Worm (Caenorhabditis elegans): Measurements from ENCODE around the gene K07H8.8.

The K07H8.8 gene

DNA sequence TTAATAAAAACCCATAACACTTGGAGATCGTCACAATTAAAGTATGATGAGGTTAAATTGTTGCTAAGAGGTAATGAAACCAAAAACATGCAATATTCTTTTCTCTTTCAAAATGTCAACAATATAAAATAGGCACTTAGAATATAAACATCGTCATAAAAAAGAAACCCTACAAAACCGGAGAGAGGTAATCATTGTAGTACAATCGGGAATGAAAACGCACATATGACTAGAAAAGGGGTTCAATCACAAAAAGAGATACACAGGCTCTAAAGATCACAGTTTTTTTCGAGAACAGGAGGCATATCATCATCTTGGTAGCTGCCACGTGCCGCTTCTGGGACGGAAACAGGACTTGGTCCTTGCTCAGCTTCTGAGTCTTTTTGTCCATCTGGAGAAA, 41.7 kb downstream of the K07H8.8 start (continued):
- peak; percentile 40; the same call in 1 of the 2 replicates for TF ChIP-seq ceh-20 (GFP tag; IDR thresholded peaks at IDR 0.05)
- TF ChIP-seq ceh-32 (tag; optimal IDR thresholded peaks at IDR 0.05; ENCODE audit: poor library complexity) = no peak
- TF ChIP-seq nhr-42 (GFP tag; IDR thresholded peaks at IDR 0.05) = no peak
- no peak for TF ChIP-seq mxl-2 (GFP tag; conservative IDR thresholded peaks at IDR 0.05)
- TF ChIP-seq duxl-1 (tag; optimal IDR thresholded peaks at IDR 0.05; ENCODE audit: poor library complexity) = no peak
- no peak for TF ChIP-seq tra-1 (GFP tag; IDR thresholded peaks at IDR 0.05)
- no peak for TF ChIP-seq mxl-3 (GFP tag; optimal IDR thresholded peaks at IDR 0.05)
- TF ChIP-seq lir-3 (tag; optimal IDR thresholded peaks at IDR 0.05) = no peak
- no peak for TF ChIP-seq F10B5.3 (tag; optimal IDR thresholded peaks at IDR 0.05)
- TF ChIP-seq fos-1 (tag; optimal IDR thresholded peaks at IDR 0.05) = no peak

- peak; percentile 45 for TF ChIP-seq nhr-28 (tag; optimal IDR thresholded peaks at IDR 0.05)
- TF ChIP-seq dve-1 (tag; optimal IDR thresholded peaks at IDR 0.05; ENCODE audit: insufficient read depth) = peak; percentile 81
- TF ChIP-seq mdl-1 (tag; optimal IDR thresholded peaks at IDR 0.05) = peak in 1 of 2 experiments; percentile 21
- TF ChIP-seq unc-62 (GFP tag; optimal IDR thresholded peaks at IDR 0.05 in 1 of 2) = peak in 1 of 2 experiments; percentile 94
- no peak for TF ChIP-seq unc-62 (tag; optimal IDR thresholded peaks at IDR 0.05)
- TF ChIP-seq pqm-1 (tag; optimal IDR thresholded peaks at IDR 0.05) = peak; percentile 2
- peak; percentile 90 for TF ChIP-seq T20F7.1 (GFP tag; optimal IDR thresholded peaks at IDR 0.05)
- peak; percentile 82 for TF ChIP-seq hlh-30 (tag; optimal IDR thresholded peaks at IDR 0.05; ENCODE audit: insufficient read depth)
- TF ChIP-seq hlh-11 (tag; optimal IDR thresholded peaks at IDR 0.05) = peak; percentile 64
- TF ChIP-seq dmd-6 (GFP tag; IDR thresholded peaks at IDR 0.05) = peak; percentile 72
- TF ChIP-seq daf-16 (GFP tag; optimal IDR thresholded peaks at IDR 0.05) = no peak
- peak; percentile 94 for TF ChIP-seq daf-16 (tag; optimal IDR thresholded peaks at IDR 0.05)
- TF ChIP-seq F37D6.2 (tag; optimal IDR thresholded peaks at IDR 0.05) = no peak
- TF ChIP-seq mxl-3 (GFP tag; optimal IDR thresholded peaks at IDR 0.05) = peak; percentile 62
- no peak for TF ChIP-seq nhr-111 (GFP tag; optimal IDR thresholded peaks at IDR 0.05)
- no peak for TF ChIP-seq tag-97 (GFP tag; IDR thresholded peaks at IDR 0.05)
Measured at ce11 chrIV:8225357-8225756, 42.9 kb downstream of the K07H8.8 start, which contains the start of gene serp-1.2. Gene serp-1.2 (plus strand): TSS chrIV:8225674.

ce11 chrIV:8223055-8223454, 45.2 kb downstream of the K07H8.8 start:
- TF ChIP-seq dpl-1 (GFP tag; optimal IDR thresholded peaks at IDR 0.05) (no peak), daf-16 (GFP tag; optimal IDR thresholded peaks at IDR 0.05) (no peak), daf-16 (tag; optimal IDR thresholded peaks at IDR 0.05) (peak; percentile 62), arid-1 (GFP tag; conservative IDR thresholded peaks at IDR 0.05) (no peak), nhr-28 (tag; optimal IDR thresholded peaks at IDR 0.05) (peak; percentile 25), jun-1 (tag; optimal IDR thresholded peaks at IDR 0.05) (no peak), dmd-6 (GFP tag; IDR thresholded peaks at IDR 0.05) (peak; percentile 36), hlh-30 (tag; optimal IDR thresholded peaks at IDR 0.05; ENCODE audit: insufficient read depth) (peak; percentile 11), ztf-11 (tag; optimal IDR thresholded peaks at IDR 0.05) (no peak), dve-1 (tag; optimal IDR thresholded peaks at IDR 0.05; ENCODE audit: insufficient read depth) (peak; percentile 43), tag-97 (GFP tag; IDR thresholded peaks at IDR 0.05) (no peak), nhr-10 (tag; optimal IDR thresholded peaks at IDR 0.05) (no peak), unc-130 (GFP tag; optimal IDR thresholded peaks at IDR 0.05) (no peak), lin-13 (GFP tag; optimal IDR thresholded peaks at IDR 0.05) (no peak), skn-1 (tag; optimal IDR thresholded peaks at IDR 0.05) (no peak), lin-15B (tag; optimal IDR thresholded peaks at IDR 0.05) (no peak)

ce11 chrIV:8221946-8222345, 46.3 kb downstream of the K07H8.8 start, which contains the start of gene gpx-6:
Gene gpx-6 (plus strand): TSS chrIV:8222202.
- TF ChIP-seq T26A8.4 (GFP tag; IDR thresholded peaks at IDR 0.05) (no peak), ceh-44 (GFP tag; IDR thresholded peaks at IDR 0.05) (no peak), saeg-2 (GFP tag; IDR thresholded peaks at IDR 0.05) (no peak), F37D6.2 (tag; optimal IDR thresholded peaks at IDR 0.05) (no peak), ztf-7 (tag; optimal IDR thresholded peaks at IDR 0.05) (no peak), aly-2 (tag; optimal IDR thresholded peaks at IDR 0.05) (no peak), lin-15B (tag; optimal IDR thresholded peaks at IDR 0.05) (no peak), nhr-28 (tag; optimal IDR thresholded peaks at IDR 0.05) (peak; percentile 55), hlh-30 (tag; optimal IDR thresholded peaks at IDR 0.05; ENCODE audit: insufficient read depth) (no peak), nhr-6 (tag; optimal IDR thresholded peaks at IDR 0.05) (no peak), nhr-77 (tag; optimal IDR thresholded peaks at IDR 0.05) (no peak), daf-16 (GFP tag; optimal IDR thresholded peaks at IDR 0.05) (no peak), daf-16 (tag; optimal IDR thresholded peaks at IDR 0.05) (peak; percentile 86), aha-1 (tag) (no peak), nhr-76 (tag; optimal IDR thresholded peaks at IDR 0.05) (no peak), dpl-1 (GFP tag; optimal IDR thresholded peaks at IDR 0.05) (no peak), arid-1 (GFP tag; conservative IDR thresholded peaks at IDR 0.05) (no peak), tra-1 (GFP tag; IDR thresholded peaks at IDR 0.05) (no peak), mdl-1 (tag; optimal IDR thresholded peaks at IDR 0.05) (peak in 1 of 2 experiments; percentile 48), nhr-102 (tag; optimal IDR thresholded peaks at IDR 0.05) (no peak)
